Fruit fly (Drosophila melanogaster) whole organism, embryonic: Measurements from ENCODE around the gene Cyp18a1.

ENCODE experiments used
- CG12219 ChIP-seq: fragments of 200-800 bp; sonication (Bioruptor generic); optimal IDR thresholded peaks from 3 replicates; lab custom pipeline; 2018; ENCODE audit warnings: missing biosample characterization, mild to moderate bottlenecking, missing genetic modification characterization
- CG13894 ChIP-seq: fragments of 200-800 bp; sonication (Bioruptor generic); optimal IDR thresholded peaks from 3 replicates; lab custom pipeline; 2018; ENCODE audit warnings: missing biosample characterization, mild to moderate bottlenecking, missing genetic modification characterization, moderate library complexity
- bab2 ChIP-seq: fragments of 200-800 bp; sonication (Bioruptor generic); optimal IDR thresholded peaks from 2 replicates; lab custom pipeline; 2016; ENCODE audit warnings: missing biosample characterization, missing genetic modification characterization

dm6 chrX:18701752-18702151, 8.9 kb upstream of the Cyp18a1 start:
- no peak for TF ChIP-seq CG12219 (GFP tag; lab: Kevin White, UChicago)
- no peak for TF ChIP-seq bab2 (GFP tag; lab: Kevin White, UChicago)
- no peak for TF ChIP-seq CG13894 (tag; lab: Kevin White, UChicago)
